Fruit fly (Drosophila melanogaster): ENCODE data around the gene Vps8.

dm6 chr3L:6519678-6520077 lies 24.6 kb upstream of the Vps8 start:
- no peak for TF ChIP-seq Myc (optimal IDR thresholded peaks at IDR 0.05)
- TF ChIP-seq ttk (optimal IDR thresholded peaks at IDR 0.05), result no peak
